Fruit fly (Drosophila melanogaster) whole organism, pupa: ENCODE data around the gene Trf2.

Source experiments
- CG17806 ChIP-seq: fragments of 200-800 bp; sonication (Bioruptor generic); optimal IDR thresholded peaks from 2 replicates; lab custom pipeline; 2018; ENCODE audit warnings: missing biosample characterization, mild to moderate bottlenecking, missing genetic modification characterization, moderate library complexity
- CG32121 ChIP-seq: fragments of 200-800 bp; sonication (Bioruptor generic); IDR thresholded peaks from 2 replicates; pipeline ENCODE4 v1.3.6; 2022; ENCODE audit warnings: missing biosample characterization, missing genetic modification characterization
- CG4496 ChIP-seq: fragments of 200-800 bp; sonication (Bioruptor generic); IDR thresholded peaks from 3 replicates; pipeline ENCODE4 v1.3.6; 2022; ENCODE audit warnings: missing biosample characterization, missing genetic modification characterization
- CG8159 ChIP-seq: fragments of 200-800 bp; sonication (Bioruptor generic); optimal IDR thresholded peaks from 3 replicates; lab custom pipeline; 2018; ENCODE audit warnings: missing biosample characterization, mild to moderate bottlenecking, missing genetic modification characterization, moderate library complexity
- CG9948 ChIP-seq: fragments of 200-800 bp; sonication (Bioruptor generic); optimal IDR thresholded peaks from 2 replicates; lab custom pipeline; 2018; ENCODE audit warnings: missing biosample characterization, mild to moderate bottlenecking, missing genetic modification characterization, moderate library complexity
- Ets98B ChIP-seq: fragments of 200-800 bp; sonication (Bioruptor generic); IDR thresholded peaks from 2 replicates; pipeline ENCODE4 v1.3.6; 2022; ENCODE audit warnings: missing biosample characterization, missing genetic modification characterization
- gl ChIP-seq: fragments of 200-800 bp; sonication (Bioruptor generic); optimal IDR thresholded peaks from 2 replicates; lab custom pipeline; 2018; ENCODE audit warnings: missing biosample characterization, mild to moderate bottlenecking, missing genetic modification characterization

DNA sequence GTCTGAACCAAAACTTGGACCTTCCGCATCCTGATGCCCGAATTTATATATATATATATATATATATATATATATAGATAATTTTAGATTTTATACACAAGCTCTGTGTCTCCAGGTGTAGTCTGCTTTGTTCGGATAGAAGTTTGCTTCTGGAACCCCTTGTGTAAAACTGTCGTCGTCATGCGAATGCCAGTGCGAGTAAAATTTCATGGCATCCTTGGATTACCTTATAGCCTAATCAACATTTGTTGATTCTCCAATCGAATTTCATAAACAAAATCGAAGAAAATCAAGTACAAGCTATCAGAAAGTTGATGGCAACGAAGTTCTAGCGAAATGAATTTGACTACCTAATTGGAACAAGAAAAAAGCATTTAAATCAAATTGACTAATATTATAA is 48.5 kb downstream of the Trf2 start, which contains the start of gene CG32713:
- TF ChIP-seq CG17806 (tag; lab: Kevin White, UChicago): no peak
- no peak for TF ChIP-seq CG4496 (GFP tag; lab: Robert Waterston, UW)
- TF ChIP-seq CG32121: no peak
- TF ChIP-seq gl (tag; lab: Kevin White, UChicago): no peak
- no peak for TF ChIP-seq CG9948 (tag; lab: Kevin White, UChicago)
- TF ChIP-seq CG8159 (tag; lab: Kevin White, UChicago): no peak
- no peak for TF ChIP-seq Ets98B (GFP tag; lab: Robert Waterston, UW)
